Worm (Caenorhabditis elegans) whole organism, L1 larva: Measurements from ENCODE around the gene hlh-29.
A peak's percentile ranks its signal among the peaks of the same experiment; 100 is the strongest.

Source experiments
- aha-1 ChIP-seq: fragments of 150-350 bp; optimal IDR thresholded peaks from 2 replicates; lab custom pipeline; 2014; ENCODE audit warnings: missing biosample characterization, missing genetic modification characterization
- ceh-63 ChIP-seq: fragments of 200-800 bp; sonication (Bioruptor generic); optimal IDR thresholded peaks from 2 replicates; lab custom pipeline; 2018; ENCODE audit warnings: mild to moderate bottlenecking, missing genetic modification characterization, missing compliant biosample characterization
- dsc-1 ChIP-seq: sonication (generic microtip); optimal IDR thresholded peaks from 2 replicates; lab custom pipeline; 2016; ENCODE audit warnings: mild to moderate bottlenecking, missing genetic modification characterization, missing compliant biosample characterization
- efl-1 ChIP-seq, 4 experiments: fragments of 150-350 bp; optimal IDR thresholded peaks in 3 of 4; peaks in 1 of 4; 1 replicate in 1 of 4; 2 replicates in 3 of 4; lab custom pipeline; 2014; ENCODE audit warnings: missing biosample characterization in 2 of 4, missing genetic modification characterization in 2 of 4, missing genetic modification reagents in 2 of 4
- egl-27 ChIP-seq, 2 experiments: fragments of 150-350 bp in 1 of 2; sonication (generic microtip); optimal IDR thresholded peaks; 3 replicates each; lab custom pipeline; 2017 to 2018; ENCODE audit warnings: missing biosample characterization in 2 of 2, missing genetic modification characterization in 2 of 2, missing genetic modification reagents in 2 of 2
- lin-15B ChIP-seq: fragments of 150-350 bp; sonication (generic microtip); optimal IDR thresholded peaks from 3 replicates; lab custom pipeline; 2014; ENCODE audit warnings: missing biosample characterization, missing genetic modification characterization
- nhr-77 ChIP-seq: fragments of 150-350 bp; optimal IDR thresholded peaks from 2 replicates; lab custom pipeline; 2014; ENCODE audit warnings: missing biosample characterization, missing genetic modification characterization
- nhr-90 ChIP-seq: sonication (generic microtip); optimal IDR thresholded peaks from 2 replicates; lab custom pipeline; 2016; ENCODE audit warnings: mild to moderate bottlenecking, missing genetic modification characterization, missing compliant biosample characterization; ENCODE audit not compliant: poor library complexity
- pag-3 ChIP-seq: sonication (generic microtip); optimal IDR thresholded peaks from 2 replicates; lab custom pipeline; 2017; ENCODE audit warnings: missing genetic modification characterization, mild to moderate bottlenecking, missing compliant biosample characterization, antibody characterized with exemption, borderline replicate concordance; ENCODE audit not compliant: insufficient read depth
- pqm-1 ChIP-seq: sonication (generic microtip); optimal IDR thresholded peaks from 3 replicates; lab custom pipeline; 2017; ENCODE audit warnings: missing biosample characterization, missing genetic modification characterization
- snu-23 ChIP-seq: sonication (generic microtip); optimal IDR thresholded peaks from 2 replicates; lab custom pipeline; 2016; ENCODE audit warnings: missing genetic modification characterization, missing compliant biosample characterization
- unc-86 ChIP-seq: sonication (generic microtip); optimal IDR thresholded peaks from 2 replicates; lab custom pipeline; 2016; ENCODE audit warnings: missing genetic modification characterization, missing compliant biosample characterization
- ztf-11 ChIP-seq, 2 experiments: sonication (generic microtip); optimal IDR thresholded peaks; 2 replicates each; lab custom pipeline; 2016 to 2017; ENCODE audit warnings: missing genetic modification characterization in 2 of 2, missing biosample characterization in 1 of 2, missing compliant biosample characterization in 1 of 2

- no peak for TF ChIP-seq unc-86 (tag; lab: Kevin White, UChicago)
- no peak for TF ChIP-seq efl-1 (optimal IDR thresholded peaks at IDR 0.05; lab: Kevin White, UChicago)
- no peak for TF ChIP-seq efl-1 (GFP tag; optimal IDR thresholded peaks at IDR 0.05 in 1 of 2; lab: Kevin White, UChicago)
- TF ChIP-seq snu-23 = peak; percentile 32
- no peak for TF ChIP-seq lin-15B
- TF ChIP-seq pag-3 (tag; lab: Kevin White, UChicago) = no peak
- no peak for TF ChIP-seq pqm-1 (tag; lab: Kevin White, UChicago)
- no peak for TF ChIP-seq egl-27 (tag; optimal IDR thresholded peaks at IDR 0.05; lab: Kevin White, UChicago)
- no peak for TF ChIP-seq aha-1 (tag; lab: Kevin White, UChicago)
- no peak for TF ChIP-seq nhr-90
- TF ChIP-seq ceh-63 (GFP tag; lab: Kevin White, UChicago) = no peak
- TF ChIP-seq dsc-1 (tag; lab: Kevin White, UChicago) = no peak
- TF ChIP-seq nhr-77 (tag; lab: Kevin White, UChicago) = no peak
- TF ChIP-seq ztf-11 (tag; optimal IDR thresholded peaks at IDR 0.05; lab: Kevin White, UChicago) = no peak
Observed at ce11 chrX:17516941-17517340, 31.5 kb downstream of the hlh-29 start.
